Worm (Caenorhabditis elegans) whole organism, L3 larva: Measurements from ENCODE around the gene eco-1.

Experiments used
- R02D3.7 ChIP-seq: fragments of 150-350 bp; optimal IDR thresholded peaks from 2 replicates; lab custom pipeline; 2014; ENCODE audit warnings: missing biosample characterization, missing genetic modification characterization
- ZK546.5 ChIP-seq: sonication (generic microtip); optimal IDR thresholded peaks from 2 replicates; lab custom pipeline; 2017; ENCODE audit warnings: missing biosample characterization, missing genetic modification characterization
- aly-2 ChIP-seq: fragments of 150-350 bp; optimal IDR thresholded peaks from 2 replicates; lab custom pipeline; 2014; ENCODE audit warnings: missing biosample characterization, missing genetic modification characterization
- ama-1 ChIP-seq: fragments of 150-350 bp; optimal IDR thresholded peaks from 2 replicates; lab custom pipeline; 2018
- ceh-16 ChIP-seq: sonication (generic microtip); optimal IDR thresholded peaks from 2 replicates; lab custom pipeline; 2017; ENCODE audit warnings: missing biosample characterization, missing genetic modification characterization
- ceh-28 ChIP-seq: fragments of 150-350 bp; optimal IDR thresholded peaks from 2 replicates; lab custom pipeline; 2014; ENCODE audit warnings: missing biosample characterization, missing genetic modification reagents, missing genetic modification characterization
- ceh-82 ChIP-seq: fragments of 150-350 bp; optimal IDR thresholded peaks from 2 replicates; lab custom pipeline; 2014; ENCODE audit warnings: missing biosample characterization, missing genetic modification characterization
- ceh-9 ChIP-seq: sonication (generic microtip); optimal IDR thresholded peaks from 2 replicates; lab custom pipeline; 2018; ENCODE audit warnings: missing biosample characterization, missing genetic modification characterization
- daf-12 ChIP-seq: fragments of 150-350 bp; optimal IDR thresholded peaks from 2 replicates; lab custom pipeline; 2014; ENCODE audit warnings: missing biosample characterization, missing genetic modification reagents, missing genetic modification characterization
- egl-5 ChIP-seq: fragments of 150-350 bp; optimal IDR thresholded peaks from 2 replicates; lab custom pipeline; 2017; ENCODE audit warnings: missing biosample characterization, missing genetic modification reagents, missing genetic modification characterization, inconsistent platforms
- elt-1 ChIP-seq: fragments of 150-350 bp; optimal IDR thresholded peaks from 2 replicates; lab custom pipeline; 2014; ENCODE audit warnings: missing biosample characterization, missing genetic modification characterization
- elt-2 ChIP-seq: sonication (generic microtip); optimal IDR thresholded peaks from 2 replicates; lab custom pipeline; 2016; ENCODE audit warnings: missing genetic modification reagents, mild to moderate bottlenecking, missing genetic modification characterization, missing compliant biosample characterization
- elt-3 ChIP-seq, 3 experiments: fragments of 150-350 bp in 1 of 3; sonication (generic microtip) in 2 of 3; optimal IDR thresholded peaks; 2 replicates in 2 of 3; 4 replicates in 1 of 3; lab custom pipeline; 2014 to 2017; ENCODE audit warnings: missing biosample characterization in 3 of 3, missing genetic modification characterization in 3 of 3
- eor-1 ChIP-seq, 2 experiments: fragments of 150-350 bp; optimal IDR thresholded peaks; 2 replicates each; lab custom pipeline; 2014 to 2018; ENCODE audit warnings: missing biosample characterization in 2 of 2, missing genetic modification characterization in 2 of 2
- fkh-10 ChIP-seq: sonication (generic microtip); optimal IDR thresholded peaks from 2 replicates; lab custom pipeline; 2017; ENCODE audit warnings: missing biosample characterization, missing genetic modification reagents, missing genetic modification characterization
- fkh-2 ChIP-seq: fragments of 150-350 bp; optimal IDR thresholded peaks from 2 replicates; lab custom pipeline; 2014; ENCODE audit warnings: missing biosample characterization, missing genetic modification reagents, missing genetic modification characterization
- fos-1 ChIP-seq: fragments of 150-350 bp; optimal IDR thresholded peaks from 2 replicates; lab custom pipeline; 2014; ENCODE audit warnings: missing biosample characterization, missing genetic modification characterization
- hmg-11 ChIP-seq: sonication (generic microtip); optimal IDR thresholded peaks from 2 replicates; lab custom pipeline; 2016; ENCODE audit warnings: missing genetic modification characterization, missing compliant biosample characterization
- jun-1 ChIP-seq: fragments of 150-350 bp; optimal IDR thresholded peaks from 2 replicates; lab custom pipeline; 2014; ENCODE audit warnings: missing biosample characterization, missing genetic modification reagents, missing genetic modification characterization
- lin-15B ChIP-seq: fragments of 150-350 bp; optimal IDR thresholded peaks from 2 replicates; lab custom pipeline; 2014; ENCODE audit warnings: missing biosample characterization, missing genetic modification characterization
- lin-39 ChIP-seq: fragments of 150-350 bp; optimal IDR thresholded peaks from 2 replicates; lab custom pipeline; 2018; ENCODE audit warnings: missing biosample characterization, missing genetic modification reagents, missing genetic modification characterization
- lsy-12 ChIP-seq: sonication (generic microtip); optimal IDR thresholded peaks from 2 replicates; lab custom pipeline; 2016; ENCODE audit warnings: mild to moderate bottlenecking, missing genetic modification characterization, missing compliant biosample characterization
- mdl-1 ChIP-seq: fragments of 150-350 bp; optimal IDR thresholded peaks from 2 replicates; lab custom pipeline; 2014; ENCODE audit warnings: missing biosample characterization, missing genetic modification characterization
- mml-1 ChIP-seq: fragments of 150-350 bp; sonication (generic microtip); optimal IDR thresholded peaks from 3 replicates; lab custom pipeline; 2014; ENCODE audit warnings: missing biosample characterization, missing genetic modification characterization
- nfya-1 ChIP-seq: sonication (generic microtip); optimal IDR thresholded peaks from 2 replicates; lab custom pipeline; 2017; ENCODE audit warnings: missing genetic modification characterization, mild to moderate bottlenecking, missing compliant biosample characterization, antibody characterized with exemption, moderate library complexity; ENCODE audit not compliant: insufficient read depth
- nhr-11 ChIP-seq: fragments of 150-350 bp; optimal IDR thresholded peaks from 2 replicates; lab custom pipeline; 2014; ENCODE audit warnings: missing biosample characterization, missing genetic modification characterization
- nhr-12 ChIP-seq: fragments of 150-350 bp; optimal IDR thresholded peaks from 2 replicates; lab custom pipeline; 2014; ENCODE audit warnings: missing biosample characterization, missing genetic modification characterization
- nhr-23 ChIP-seq: fragments of 150-350 bp; optimal IDR thresholded peaks from 2 replicates; lab custom pipeline; 2014; ENCODE audit warnings: missing biosample characterization, missing genetic modification reagents, missing genetic modification characterization
- nhr-237 ChIP-seq: fragments of 150-350 bp; optimal IDR thresholded peaks from 2 replicates; lab custom pipeline; 2014; ENCODE audit warnings: missing biosample characterization, missing genetic modification characterization
- nhr-25 ChIP-seq: sonication (generic microtip); optimal IDR thresholded peaks from 2 replicates; lab custom pipeline; 2017; ENCODE audit warnings: missing biosample characterization, missing genetic modification characterization
- nhr-28 ChIP-seq: fragments of 150-350 bp; optimal IDR thresholded peaks from 2 replicates; lab custom pipeline; 2014; ENCODE audit warnings: missing biosample characterization, missing genetic modification characterization
- nhr-43 ChIP-seq: sonication (generic microtip); optimal IDR thresholded peaks from 2 replicates; lab custom pipeline; 2016; ENCODE audit warnings: mild to moderate bottlenecking, missing genetic modification characterization, missing compliant biosample characterization; ENCODE audit not compliant: poor library complexity, severe bottlenecking
- nhr-67 ChIP-seq: fragments of 150-350 bp; optimal IDR thresholded peaks from 2 replicates; lab custom pipeline; 2014; ENCODE audit warnings: missing biosample characterization, missing genetic modification characterization
- nhr-76 ChIP-seq: fragments of 150-350 bp; sonication (generic microtip); optimal IDR thresholded peaks from 5 replicates; lab custom pipeline; 2014; ENCODE audit warnings: missing biosample characterization, missing genetic modification characterization
- nhr-77 ChIP-seq: fragments of 150-350 bp; optimal IDR thresholded peaks from 2 replicates; lab custom pipeline; 2014; ENCODE audit warnings: missing biosample characterization, missing genetic modification characterization
- pha-4 ChIP-seq: fragments of 150-350 bp; optimal IDR thresholded peaks from 2 replicates; lab custom pipeline; 2014; ENCODE audit warnings: missing biosample characterization, missing genetic modification reagents, missing genetic modification characterization
- pqm-1 ChIP-seq: fragments of 150-350 bp; optimal IDR thresholded peaks from 2 replicates; lab custom pipeline; 2017; ENCODE audit warnings: missing biosample characterization, missing genetic modification characterization, inconsistent platforms
- skn-1 ChIP-seq: fragments of 150-350 bp; optimal IDR thresholded peaks from 2 replicates; lab custom pipeline; 2014; ENCODE audit warnings: missing biosample characterization, missing genetic modification characterization
- snpc-4 ChIP-seq: fragments of 150-350 bp; optimal IDR thresholded peaks from 2 replicates; lab custom pipeline; 2014; ENCODE audit warnings: missing biosample characterization, missing genetic modification characterization
- tbx-2 ChIP-seq: sonication (generic microtip); optimal IDR thresholded peaks from 2 replicates; lab custom pipeline; 2016; ENCODE audit warnings: mild to moderate bottlenecking, missing genetic modification characterization, missing compliant biosample characterization
- unc-39 ChIP-seq: sonication (generic microtip); optimal IDR thresholded peaks from 4 replicates; lab custom pipeline; 2017; ENCODE audit warnings: missing biosample characterization, missing genetic modification characterization
- unc-62 ChIP-seq: fragments of 150-350 bp; sonication (generic microtip); optimal IDR thresholded peaks from 4 replicates; lab custom pipeline; 2014; ENCODE audit warnings: missing biosample characterization, missing genetic modification reagents, missing genetic modification characterization
- zag-1 ChIP-seq: fragments of 150-350 bp; optimal IDR thresholded peaks from 2 replicates; lab custom pipeline; 2014; ENCODE audit warnings: missing biosample characterization, missing genetic modification characterization
- ztf-11 ChIP-seq: fragments of 150-350 bp; optimal IDR thresholded peaks from 2 replicates; lab custom pipeline; 2014; ENCODE audit warnings: missing biosample characterization, missing genetic modification characterization
- ztf-4 ChIP-seq: fragments of 150-350 bp; optimal IDR thresholded peaks from 2 replicates; lab custom pipeline; 2014; ENCODE audit warnings: missing biosample characterization, missing genetic modification characterization

Gene eco-1

DNA sequence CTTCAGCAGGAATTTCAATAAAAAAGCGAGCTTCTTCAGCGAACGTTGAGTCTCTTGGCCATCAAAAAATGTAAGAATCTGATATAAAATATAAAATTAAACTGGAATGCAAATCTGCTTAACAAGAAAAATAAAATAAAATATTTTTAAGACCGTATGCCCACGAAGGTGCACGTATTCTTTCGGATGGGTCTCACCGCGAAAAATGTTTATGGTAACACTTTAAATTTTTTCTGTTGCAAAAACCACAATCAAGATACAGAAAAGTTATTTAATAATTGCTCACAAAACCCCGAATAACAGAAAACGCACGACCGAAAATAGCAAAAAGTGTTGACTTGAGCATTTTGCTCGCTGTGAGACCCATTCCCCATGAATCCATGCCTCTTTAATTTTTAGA is 19.8 kb downstream of the eco-1 start:
- TF ChIP-seq lin-15B (tag; lab: Kevin White, UChicago) (no peak), nhr-43 (tag; lab: Kevin White, UChicago) (no peak), ceh-28 (no peak), egl-5 (no peak), zag-1 (tag; lab: Kevin White, UChicago) (no peak), ZK546.5 (tag; lab: Kevin White, UChicago) (no peak), nhr-67 (tag; lab: Kevin White, UChicago) (no peak), elt-1 (tag; lab: Kevin White, UChicago) (no peak), pha-4 (tag; lab: Kevin White, UChicago) (no peak), mml-1 (tag; lab: Kevin White, UChicago) (no peak), ceh-16 (tag; lab: Kevin White, UChicago) (no peak), ceh-9 (tag; lab: Kevin White, UChicago) (no peak), ztf-11 (tag; lab: Kevin White, UChicago) (no peak), nhr-23 (no peak), tbx-2 (no peak), unc-62 (GFP tag; lab: Kevin White, UChicago) (no peak), jun-1 (tag; lab: Kevin White, UChicago) (no peak), nhr-25 (tag; lab: Kevin White, UChicago) (no peak), elt-2 (tag; lab: Kevin White, UChicago) (no peak)

DNA sequence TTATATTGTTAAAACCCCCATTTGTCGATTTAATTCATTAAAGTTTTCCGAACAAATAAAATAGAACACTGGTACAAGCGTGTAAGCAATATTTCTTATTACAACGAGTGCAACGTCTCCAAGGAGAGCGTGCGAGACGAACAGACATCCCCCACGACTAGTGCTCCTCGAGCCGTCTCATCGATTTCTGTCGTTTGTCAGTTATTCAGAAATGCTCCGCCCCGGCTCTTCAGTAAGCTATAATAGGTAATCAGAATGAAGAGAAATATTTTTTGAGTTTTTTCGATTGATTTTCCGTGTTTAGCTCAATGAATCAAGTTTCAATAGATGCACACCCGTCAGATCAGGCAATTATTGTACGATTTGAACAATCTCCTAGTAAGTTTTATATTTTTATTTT is 20.2 kb downstream of the eco-1 start, which contains the start of gene kap-1:
TSS of gene kap-1 (plus strand) at position 143 of the 400 bp plus-strand sequence.
- TF ChIP-seq snpc-4 (no peak), nhr-77 (tag; lab: Kevin White, UChicago) (no peak), jun-1 (tag; lab: Kevin White, UChicago) (no peak), mml-1 (tag; lab: Kevin White, UChicago) (no peak), unc-39 (tag; lab: Kevin White, UChicago) (no peak), ztf-11 (tag; lab: Kevin White, UChicago) (no peak), skn-1 (no peak), elt-2 (tag; lab: Kevin White, UChicago) (peak; percentile 11), ama-1 (lab: Kevin White, UChicago) (peak; percentile 90), unc-62 (GFP tag; lab: Kevin White, UChicago) (no peak), nhr-237 (tag; lab: Kevin White, UChicago) (no peak), tbx-2 (no peak), fkh-10 (GFP tag; lab: Kevin White, UChicago) (no peak), lin-15B (tag; lab: Kevin White, UChicago) (no peak), nhr-43 (tag; lab: Kevin White, UChicago) (peak; percentile 40), pha-4 (tag; lab: Kevin White, UChicago) (no peak), nfya-1 (tag; lab: Kevin White, UChicago) (peak; percentile 33), nhr-12 (tag; lab: Kevin White, UChicago) (no peak), nhr-67 (tag; lab: Kevin White, UChicago) (no peak), egl-5 (no peak), ceh-28 (no peak), zag-1 (tag; lab: Kevin White, UChicago) (no peak), R02D3.7 (tag; lab: Kevin White, UChicago) (no peak), aly-2 (tag; lab: Kevin White, UChicago) (no peak), mdl-1 (tag; lab: Kevin White, UChicago) (no peak), hmg-11 (tag; lab: Kevin White, UChicago) (peak; percentile 7), ceh-82 (tag; lab: Kevin White, UChicago) (no peak), lsy-12 (tag; lab: Kevin White, UChicago) (peak; percentile 56), nhr-76 (tag; lab: Kevin White, UChicago) (no peak), ztf-4 (tag; lab: Kevin White, UChicago) (no peak), pqm-1 (tag; lab: Kevin White, UChicago) (no peak), nhr-11 (tag; lab: Kevin White, UChicago) (no peak), eor-1 (tag; optimal IDR thresholded peaks at IDR 0.05; lab: Kevin White, UChicago) (no peak), nhr-25 (tag; lab: Kevin White, UChicago) (no peak), elt-1 (tag; lab: Kevin White, UChicago) (no peak), fkh-2 (tag; lab: Kevin White, UChicago) (no peak), nhr-28 (tag; lab: Kevin White, UChicago) (no peak), fos-1 (no peak), elt-3 (tag; optimal IDR thresholded peaks at IDR 0.05; lab: Kevin White, UChicago) (no peak), lin-39 (tag; lab: Kevin White, UChicago) (no peak), nhr-23 (no peak), ceh-16 (tag; lab: Kevin White, UChicago) (no peak), ZK546.5 (tag; lab: Kevin White, UChicago) (no peak), daf-12 (tag; lab: Kevin White, UChicago) (no peak)
